Worm (Caenorhabditis elegans): Measurements from ENCODE around the gene cyn-17.

cyn-17 gene

DNA sequence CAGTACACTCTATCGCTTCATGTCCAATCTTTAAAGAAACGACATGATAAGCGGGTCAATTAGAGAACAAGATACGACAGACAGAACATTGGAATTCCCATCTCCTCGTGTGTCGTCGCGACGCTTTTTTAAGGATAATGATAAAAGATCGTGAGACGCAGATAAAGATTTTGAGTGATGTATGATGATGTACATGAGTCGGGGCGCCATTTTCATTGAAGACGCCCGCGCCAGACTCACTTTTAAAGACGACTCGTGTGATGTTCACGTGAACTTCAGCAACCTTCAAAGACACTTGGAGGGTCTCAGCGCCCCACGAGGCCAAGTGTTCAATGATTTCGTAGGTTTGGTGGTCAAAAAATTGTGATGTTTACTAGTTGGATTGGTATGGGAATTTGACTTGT, 31.2 kb upstream of the cyn-17 start (continued):
- TF ChIP-seq jun-1 (tag; optimal IDR thresholded peaks at IDR 0.05), result no peak
- no peak for TF ChIP-seq mes-2 (tag; optimal IDR thresholded peaks at IDR 0.05; ENCODE audit: poor library complexity, severe bottlenecking)
- TF ChIP-seq nhr-77 (tag; optimal IDR thresholded peaks at IDR 0.05), result peak; percentile 9
- TF ChIP-seq daf-16 (GFP tag; optimal IDR thresholded peaks at IDR 0.05), result peak in 1 of 2 experiments; percentile 44
- TF ChIP-seq daf-16 (tag; optimal IDR thresholded peaks at IDR 0.05), result peak; percentile 66
- TF ChIP-seq R02D3.7 (tag; optimal IDR thresholded peaks at IDR 0.05), result no peak
- no peak for TF ChIP-seq madf-5 (GFP tag; IDR thresholded peaks at IDR 0.05)
- no peak for TF ChIP-seq lin-39 (tag; optimal IDR thresholded peaks at IDR 0.05)
- TF ChIP-seq aly-2 (tag; optimal IDR thresholded peaks at IDR 0.05), result no peak
- TF ChIP-seq gei-8 (GFP tag; optimal IDR thresholded peaks at IDR 0.05), result peak; percentile 71
- TF ChIP-seq mxl-2 (GFP tag; conservative IDR thresholded peaks at IDR 0.05), result peak; percentile 97
- TF ChIP-seq hlh-11 (tag; optimal IDR thresholded peaks at IDR 0.05), result peak; percentile 98
- TF ChIP-seq cey-2 (tag; optimal IDR thresholded peaks at IDR 0.05; ENCODE audit: borderline replicate concordance, insufficient read depth), result peak; percentile 93
- no peak for TF ChIP-seq zfp-2 (tag; optimal IDR thresholded peaks at IDR 0.05)
- TF ChIP-seq F49E8.2 (tag; optimal IDR thresholded peaks at IDR 0.05; ENCODE audit: borderline replicate concordance), result no peak
- no peak for TF ChIP-seq ama-1 (optimal IDR thresholded peaks at IDR 0.05)
- peak; percentile 18 for TF ChIP-seq zip-2 (tag; optimal IDR thresholded peaks at IDR 0.05)
- TF ChIP-seq ztf-11 (tag; optimal IDR thresholded peaks at IDR 0.05), result no peak
- no peak for TF ChIP-seq snpc-1.2 (GFP tag; IDR thresholded peaks at IDR 0.05)
- peak; percentile 46 for TF ChIP-seq T26A8.4 (GFP tag; IDR thresholded peaks at IDR 0.05)
- peak; percentile 17 for TF ChIP-seq ztf-7 (tag; optimal IDR thresholded peaks at IDR 0.05)
- no peak for TF ChIP-seq F26F4.8 (GFP tag; conservative IDR thresholded peaks at IDR 0.05)
- TF ChIP-seq F44E2.7 (GFP tag; IDR thresholded peaks at IDR 0.05), result no peak
- TF ChIP-seq nhr-48 (tag; optimal IDR thresholded peaks at IDR 0.05), result peak; percentile 94
- peak; percentile 79 for TF ChIP-seq nhr-10 (tag; optimal IDR thresholded peaks at IDR 0.05)
- peak; percentile 86 for TF ChIP-seq dve-1 (tag; optimal IDR thresholded peaks at IDR 0.05; ENCODE audit: insufficient read depth)
- no peak for TF ChIP-seq nhr-237 (tag; optimal IDR thresholded peaks at IDR 0.05)
- peak; percentile 78 for TF ChIP-seq nhr-102 (tag; optimal IDR thresholded peaks at IDR 0.05)
- no peak for TF ChIP-seq zfp-3 (GFP tag; conservative IDR thresholded peaks at IDR 0.05)
- TF ChIP-seq unc-130 (GFP tag; optimal IDR thresholded peaks at IDR 0.05), result no peak
- no peak for TF ChIP-seq saeg-2 (GFP tag; IDR thresholded peaks at IDR 0.05)
- peak; percentile 82 for TF ChIP-seq mxl-3 (GFP tag; optimal IDR thresholded peaks at IDR 0.05)
- TF ChIP-seq unc-39 (tag; optimal IDR thresholded peaks at IDR 0.05), result no peak
- TF ChIP-seq nhr-6 (tag; optimal IDR thresholded peaks at IDR 0.05), result no peak
- TF ChIP-seq ctbp-1 (GFP tag; IDR thresholded peaks at IDR 0.05), result no peak
- no peak for TF ChIP-seq rbr-2 (tag; optimal IDR thresholded peaks at IDR 0.05)
- TF ChIP-seq lsy-2 (tag; optimal IDR thresholded peaks at IDR 0.05), result peak in 1 of 2 experiments; percentile 54
- TF ChIP-seq ceh-28 (tag; optimal IDR thresholded peaks at IDR 0.05), result no peak
- no peak for TF ChIP-seq vab-7 (GFP tag; IDR thresholded peaks at IDR 0.05)
- TF ChIP-seq nhr-25 (tag; optimal IDR thresholded peaks at IDR 0.05; ENCODE audit: borderline replicate concordance, insufficient read depth), result peak; percentile 64
- TF ChIP-seq aha-1 (tag), result no peak
- no peak for TF ChIP-seq ceh-32 (tag; optimal IDR thresholded peaks at IDR 0.05; ENCODE audit: poor library complexity)
- TF ChIP-seq Y105C5A.15 (GFP tag; IDR thresholded peaks at IDR 0.05), result no peak
- no peak for TF ChIP-seq ZK337.2 (GFP tag; IDR thresholded peaks at IDR 0.05)
- TF ChIP-seq D1046.2 (GFP tag; IDR thresholded peaks at IDR 0.05), result no peak
- no peak for TF ChIP-seq dmd-8 (GFP tag; IDR thresholded peaks at IDR 0.05)
- peak; percentile 15 for TF ChIP-seq T20F7.1 (GFP tag; optimal IDR thresholded peaks at IDR 0.05)
- peak; percentile 28 for TF ChIP-seq mep-1 (tag; optimal IDR thresholded peaks at IDR 0.05)
- peak; percentile 40; the same call in 1 of the 2 replicates for TF ChIP-seq tra-1 (GFP tag; IDR thresholded peaks at IDR 0.05)
- TF ChIP-seq zip-11 (GFP tag; IDR thresholded peaks at IDR 0.05), result no peak
- TF ChIP-seq madf-9 (GFP tag; conservative IDR thresholded peaks at IDR 0.05), result no peak
- no peak for TF ChIP-seq nhr-42 (GFP tag; IDR thresholded peaks at IDR 0.05)

Data from whole organism, L4 larva.